In genomic region chrIII:4283175-4283574, ce11 we compare ENCODE assay signal across 6 worm cellular contexts.
A peak's percentile ranks its signal among the peaks of the same experiment; 100 is the strongest.
TF ChIP-seq lines count a peak whose summit lies in the region.

No protein-coding gene starts in this region.

TF ChIP-seq in whole organism, L1 larva, 84 proteins besides CTCF, POLR2A, EP300 and RAD21 (continues in another document):
- no peak for TF ChIP-seq ces-1 (GFP tag; optimal IDR thresholded peaks at IDR 0.05; lab: Kevin White, UChicago)
- TF ChIP-seq sox-4 (tag; optimal IDR thresholded peaks at IDR 0.05; lab: Kevin White, UChicago) = no peak
- no peak for TF ChIP-seq blmp-1 (tag; optimal IDR thresholded peaks at IDR 0.05; lab: Kevin White, UChicago)
- TF ChIP-seq nhr-84 (tag; optimal IDR thresholded peaks at IDR 0.05; lab: Kevin White, UChicago) = no peak
- TF ChIP-seq dpl-1 (GFP tag; optimal IDR thresholded peaks at IDR 0.05; lab: Kevin White, UChicago) = no peak
- TF ChIP-seq hlh-4 (tag; optimal IDR thresholded peaks at IDR 0.05; lab: Kevin White, UChicago) = no peak
- TF ChIP-seq lsy-2 (tag; optimal IDR thresholded peaks at IDR 0.05; lab: Kevin White, UChicago) = peak in 1 of 2 experiments; percentile 47
- TF ChIP-seq lir-3 (tag; optimal IDR thresholded peaks at IDR 0.05; lab: Kevin White, UChicago; ENCODE audit: poor library complexity) = peak; percentile 53
- no peak for TF ChIP-seq vab-15 (tag; optimal IDR thresholded peaks at IDR 0.05; lab: Kevin White, UChicago)
- TF ChIP-seq ets-5 (GFP tag; IDR thresholded peaks at IDR 0.05; lab: Robert Waterston, UW) = no peak
- TF ChIP-seq elt-3 (tag; optimal IDR thresholded peaks at IDR 0.05; lab: Kevin White, UChicago) = no peak
- peak; percentile 10 for TF ChIP-seq nhr-85 (tag; lab: Kevin White, UChicago)
- TF ChIP-seq snpc-4 (tag; optimal IDR thresholded peaks at IDR 0.05; lab: Kevin White, UChicago) = no peak
- no peak for TF ChIP-seq pax-3 (tag; optimal IDR thresholded peaks at IDR 0.05; lab: Kevin White, UChicago)
- TF ChIP-seq tbx-2 (tag; optimal IDR thresholded peaks at IDR 0.05; lab: Kevin White, UChicago) = no peak
- TF ChIP-seq mep-1 (tag; optimal IDR thresholded peaks at IDR 0.05; lab: Kevin White, UChicago) = peak; percentile 41

TF ChIP-seq in whole organism, L2 larva, 48 proteins besides CTCF, POLR2A, EP300 and RAD21 (continues in another document):
- TF ChIP-seq unc-39 (tag; optimal IDR thresholded peaks at IDR 0.05; lab: Kevin White, UChicago) = no peak
- TF ChIP-seq ceh-82 (tag; optimal IDR thresholded peaks at IDR 0.05; lab: Kevin White, UChicago) = no peak
- no peak for TF ChIP-seq Y55F3AM.14 (GFP tag; optimal IDR thresholded peaks at IDR 0.05; lab: Kevin White, UChicago)
- no peak for TF ChIP-seq mab-5 (tag; optimal IDR thresholded peaks at IDR 0.05; lab: Kevin White, UChicago)
- TF ChIP-seq ZK546.5 (tag; optimal IDR thresholded peaks at IDR 0.05; lab: Kevin White, UChicago) = no peak
- no peak for TF ChIP-seq lin-39 (tag; optimal IDR thresholded peaks at IDR 0.05; lab: Kevin White, UChicago)
- no peak for TF ChIP-seq nhr-12 (tag; optimal IDR thresholded peaks at IDR 0.05; lab: Kevin White, UChicago)
- TF ChIP-seq lin-13 (GFP tag; optimal IDR thresholded peaks at IDR 0.05; lab: Kevin White, UChicago) = no peak
- no peak for TF ChIP-seq nhr-10 (tag; optimal IDR thresholded peaks at IDR 0.05; lab: Kevin White, UChicago)
- TF ChIP-seq unc-55 (GFP tag; optimal IDR thresholded peaks at IDR 0.05; lab: Kevin White, UChicago) = no peak
- peak; percentile 44 for TF ChIP-seq egl-27 (tag; optimal IDR thresholded peaks at IDR 0.05; lab: Kevin White, UChicago)
- no peak for TF ChIP-seq nhr-25 (tag; optimal IDR thresholded peaks at IDR 0.05; lab: Kevin White, UChicago)
- TF ChIP-seq lin-11 (tag; optimal IDR thresholded peaks at IDR 0.05; lab: Kevin White, UChicago) = no peak
- no peak for TF ChIP-seq unc-62 (GFP tag; optimal IDR thresholded peaks at IDR 0.05; lab: Kevin White, UChicago)
- TF ChIP-seq sma-3 (GFP tag; optimal IDR thresholded peaks at IDR 0.05; lab: Kevin White, UChicago) = no peak
- TF ChIP-seq nhr-77 (tag; optimal IDR thresholded peaks at IDR 0.05; lab: Kevin White, UChicago) = no peak

TF ChIP-seq in whole organism, L3 larva, 47 proteins besides CTCF, POLR2A, EP300 and RAD21:
- TF ChIP-seq nhr-11 (tag; optimal IDR thresholded peaks at IDR 0.05; lab: Kevin White, UChicago) = peak; percentile 65
- no peak for TF ChIP-seq skn-1 (tag; optimal IDR thresholded peaks at IDR 0.05; lab: Kevin White, UChicago)
- no peak for TF ChIP-seq nhr-76 (tag; optimal IDR thresholded peaks at IDR 0.05; lab: Kevin White, UChicago)
- TF ChIP-seq nfya-1 (tag; optimal IDR thresholded peaks at IDR 0.05; lab: Kevin White, UChicago; ENCODE audit: insufficient read depth) = peak; percentile 15
- TF ChIP-seq R02D3.7 (tag; optimal IDR thresholded peaks at IDR 0.05; lab: Kevin White, UChicago) = no peak
- TF ChIP-seq egl-5 (tag; optimal IDR thresholded peaks at IDR 0.05; lab: Kevin White, UChicago) = peak; percentile 45
- TF ChIP-seq lin-15B (tag; optimal IDR thresholded peaks at IDR 0.05; lab: Kevin White, UChicago) = no peak
- TF ChIP-seq ceh-28 (tag; optimal IDR thresholded peaks at IDR 0.05; lab: Kevin White, UChicago) = peak; percentile 32
- no peak for TF ChIP-seq hmg-11 (tag; optimal IDR thresholded peaks at IDR 0.05; lab: Kevin White, UChicago)
- TF ChIP-seq lin-39 (tag; optimal IDR thresholded peaks at IDR 0.05; lab: Kevin White, UChicago) = peak; percentile 4
- no peak for TF ChIP-seq nhr-237 (tag; optimal IDR thresholded peaks at IDR 0.05; lab: Kevin White, UChicago)
TF ChIP-seq in whole organism, L3 larva: peak in this region for 5.

TF ChIP-seq in whole organism, L4 larva, 104 proteins besides CTCF, POLR2A, EP300 and RAD21:
- TF ChIP-seq spr-1 (tag; optimal IDR thresholded peaks at IDR 0.05; lab: Kevin White, UChicago) (no peak), T26A8.4 (GFP tag; IDR thresholded peaks at IDR 0.05; lab: Robert Waterston, UW) (no peak), hlh-11 (tag; optimal IDR thresholded peaks at IDR 0.05; lab: Kevin White, UChicago) (peak; percentile 21), nhr-28 (tag; optimal IDR thresholded peaks at IDR 0.05; lab: Kevin White, UChicago) (peak; percentile 25), lin-13 (GFP tag; optimal IDR thresholded peaks at IDR 0.05; lab: Kevin White, UChicago) (no peak), mxl-2 (GFP tag; conservative IDR thresholded peaks at IDR 0.05; lab: Robert Waterston, UW) (no peak), nhr-11 (tag; optimal IDR thresholded peaks at IDR 0.05; lab: Kevin White, UChicago) (peak; percentile 81), unc-62 (GFP tag; optimal IDR thresholded peaks at IDR 0.05 in 1 of 2; lab: Kevin White, UChicago) (peak in 1 of 2 experiments; percentile 97), unc-62 (tag; optimal IDR thresholded peaks at IDR 0.05; lab: Kevin White, UChicago) (no peak)

TF ChIP-seq in whole organism, late embryonic, 69 proteins besides CTCF, POLR2A, EP300 and RAD21:
- no peak for TF ChIP-seq K09A11.1 (tag; optimal IDR thresholded peaks at IDR 0.05; lab: Kevin White, UChicago; ENCODE audit: insufficient read depth)
- TF ChIP-seq rnt-1 (tag; optimal IDR thresholded peaks at IDR 0.05; lab: Kevin White, UChicago) = peak; percentile 29
- peak; percentile 88 for TF ChIP-seq unc-55 (GFP tag; optimal IDR thresholded peaks at IDR 0.05; lab: Kevin White, UChicago)
- peak; percentile 38 for TF ChIP-seq ceh-18 (tag; optimal IDR thresholded peaks at IDR 0.05; lab: Kevin White, UChicago)
- TF ChIP-seq ceh-34 (tag; optimal IDR thresholded peaks at IDR 0.05; lab: Kevin White, UChicago) = peak; percentile 42
- no peak for TF ChIP-seq ceh-2 (tag; optimal IDR thresholded peaks at IDR 0.05; lab: Kevin White, UChicago)

TF ChIP-seq in whole organism, mixed stage, embryonic, 35 proteins besides CTCF, POLR2A, EP300 and RAD21:
- peak; percentile 10 for TF ChIP-seq ces-1 (GFP tag; optimal IDR thresholded peaks at IDR 0.05; lab: Kevin White, UChicago)
- no peak for TF ChIP-seq blmp-1 (tag; optimal IDR thresholded peaks at IDR 0.05; lab: Kevin White, UChicago)
- TF ChIP-seq ham-2 (GFP tag; optimal IDR thresholded peaks at IDR 0.05; lab: Kevin White, UChicago) = no peak
- TF ChIP-seq unc-62 (GFP tag; optimal IDR thresholded peaks at IDR 0.05; lab: Kevin White, UChicago) = peak; percentile 73
- peak; percentile 81 for TF ChIP-seq unc-120 (tag; optimal IDR thresholded peaks at IDR 0.05; lab: Kevin White, UChicago; ENCODE audit: poor library complexity, severe bottlenecking)
- TF ChIP-seq hlh-1 (tag; optimal IDR thresholded peaks at IDR 0.05; lab: Kevin White, UChicago) = peak; percentile 99
- no peak for TF ChIP-seq lin-13 (tag; optimal IDR thresholded peaks at IDR 0.05; lab: Kevin White, UChicago)
- no peak for TF ChIP-seq mab-5 (tag; optimal IDR thresholded peaks at IDR 0.05; lab: Kevin White, UChicago)

Comparison
In these comparisons a context has a peak if more than half of its experiments do, and no peak if none do; other contexts are left out.
1. Of the 29 proteins assayed by ChIP-seq in both whole organism, L4 larva and whole organism, L1 larva: peak only in whole organism, L4 larva: nhr-28; only in whole organism, L1 larva: lir-3, mep-1 and unc-130; in both: nhr-11; in neither: 21; mixed calls (peak in some experiments, not most) for 3.